Worm (Caenorhabditis elegans) whole organism, midembryonic: ENCODE data around the gene ttr-57.

Experiments used
- cog-1 ChIP-seq: sonication (generic microtip); optimal IDR thresholded peaks from 2 replicates; lab custom pipeline; 2016; ENCODE audit warnings: missing genetic modification characterization, missing compliant biosample characterization
- flt-1 ChIP-seq: fragments of 200-800 bp; sonication (Bioruptor generic); IDR thresholded peaks from 2 replicates; pipeline ENCODE4 v1.3.6; 2022; ENCODE audit warnings: missing genetic modification characterization, missing compliant biosample characterization
- klf-2 ChIP-seq: fragments of 200-800 bp; sonication (Bioruptor generic); conservative IDR thresholded peaks from 2 replicates; pipeline ENCODE4 v1.3.6; 2022; ENCODE audit warnings: missing genetic modification reagents, missing genetic modification characterization, missing compliant biosample characterization
- ref-1 ChIP-seq: fragments of 200-800 bp; sonication (Bioruptor generic); conservative IDR thresholded peaks from 2 replicates; pipeline ENCODE4 v1.3.6; 2022; ENCODE audit warnings: missing genetic modification reagents, missing genetic modification characterization, missing compliant biosample characterization

DNA sequence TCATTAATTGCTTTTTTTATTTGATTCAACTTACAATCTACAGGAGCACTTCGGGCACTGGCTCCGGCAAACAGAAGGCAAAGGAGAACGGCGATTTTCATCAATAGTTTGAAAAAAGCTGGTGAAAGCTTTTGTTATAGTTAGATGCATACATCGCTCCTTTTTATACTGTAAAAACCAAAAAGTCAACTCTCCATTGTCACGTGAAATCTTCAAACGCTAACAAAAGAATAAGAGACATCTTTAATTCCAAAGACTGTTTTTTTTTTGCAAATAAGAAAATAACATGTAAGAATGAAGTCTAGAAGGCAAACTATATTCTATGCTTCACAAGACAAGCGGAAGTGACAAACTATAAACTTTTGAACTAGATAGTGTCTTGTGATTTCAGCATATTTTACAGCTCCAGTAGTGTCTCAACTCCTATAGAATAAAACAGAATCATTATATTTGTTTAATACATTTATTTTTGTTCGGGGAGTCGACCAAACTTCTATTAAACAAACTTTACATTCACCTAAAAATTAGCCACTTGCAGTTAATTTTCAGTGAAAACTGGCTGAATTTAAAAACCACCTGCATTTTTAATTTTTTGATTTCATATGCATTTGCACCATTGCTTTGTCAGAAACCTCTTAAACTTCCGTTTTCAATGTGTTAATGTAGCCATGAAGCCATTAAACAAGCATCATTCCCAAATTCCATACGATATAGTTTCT is 21.3 kb downstream of the ttr-57 start, which contains the start of the genes F46B3.9 and srz-18:
- no peak for TF ChIP-seq ref-1 (GFP tag; lab: Robert Waterston, UW)
- no peak for TF ChIP-seq klf-2 (GFP tag; lab: Robert Waterston, UW)
- no peak for TF ChIP-seq cog-1 (tag; lab: Kevin White, UChicago)
- TF ChIP-seq flt-1 (GFP tag; lab: Robert Waterston, UW): no peak
